Worm (Caenorhabditis elegans): Measurements from ENCODE around the gene F31A3.3.
A peak's percentile ranks its signal among the peaks of the same experiment; 100 is the strongest.

F31A3.3 gene

ce11 chrX:17505547-17506181 is 28.2 kb downstream of the F31A3.3 start (continued):
- TF ChIP-seq lin-15B (tag; optimal IDR thresholded peaks at IDR 0.05) (no peak), F10B5.3 (tag; optimal IDR thresholded peaks at IDR 0.05) (no peak), egl-27 (tag; optimal IDR thresholded peaks at IDR 0.05) (no peak), dmd-9 (GFP tag; IDR thresholded peaks at IDR 0.05) (no peak), ZK546.5 (tag; optimal IDR thresholded peaks at IDR 0.05) (no peak), aha-1 (tag) (peak; percentile 95), nhr-42 (GFP tag; IDR thresholded peaks at IDR 0.05) (no peak), nhr-41 (GFP tag; IDR thresholded peaks at IDR 0.05) (no peak), T20F7.1 (GFP tag; optimal IDR thresholded peaks at IDR 0.05) (no peak), mxl-2 (GFP tag; conservative IDR thresholded peaks at IDR 0.05) (no peak), hmg-1.1 (GFP tag; IDR thresholded peaks at IDR 0.05) (peak; percentile 74), zip-11 (GFP tag; IDR thresholded peaks at IDR 0.05) (no peak), ztf-7 (tag; optimal IDR thresholded peaks at IDR 0.05) (no peak), unc-62 (GFP tag; optimal IDR thresholded peaks at IDR 0.05 in 1 of 2) (peak in 1 of 2 experiments; percentile 92), unc-62 (tag; optimal IDR thresholded peaks at IDR 0.05) (no peak), nhr-10 (tag; optimal IDR thresholded peaks at IDR 0.05) (peak; percentile 4), ceh-20 (GFP tag; IDR thresholded peaks at IDR 0.05) (peak; percentile 88), dmd-6 (GFP tag; IDR thresholded peaks at IDR 0.05) (peak; percentile 98), lsy-2 (tag; optimal IDR thresholded peaks at IDR 0.05) (peak; percentile 74 to 78), set-16 (GFP tag; IDR thresholded peaks at IDR 0.05) (no peak), mep-1 (tag; optimal IDR thresholded peaks at IDR 0.05) (peak; percentile 84), daf-8 (GFP tag; IDR thresholded peaks at IDR 0.05) (no peak), saeg-2 (GFP tag; IDR thresholded peaks at IDR 0.05) (0 out of 2 replicates have a peak, but pooled peaks have one; percentile 43), snpc-1.2 (GFP tag; IDR thresholded peaks at IDR 0.05) (no peak), duxl-1 (tag; optimal IDR thresholded peaks at IDR 0.05; ENCODE audit: poor library complexity) (no peak), nhr-76 (tag; optimal IDR thresholded peaks at IDR 0.05) (no peak), aly-2 (tag; optimal IDR thresholded peaks at IDR 0.05) (no peak), attf-4 (tag; optimal IDR thresholded peaks at IDR 0.05) (no peak), mdt-29 (GFP tag; IDR thresholded peaks at IDR 0.05) (no peak), tag-97 (GFP tag; IDR thresholded peaks at IDR 0.05) (no peak), madf-5 (GFP tag; IDR thresholded peaks at IDR 0.05) (no peak), dmd-8 (GFP tag; IDR thresholded peaks at IDR 0.05) (no peak), Y105C5A.15 (GFP tag; IDR thresholded peaks at IDR 0.05) (no peak), F26F4.8 (GFP tag; conservative IDR thresholded peaks at IDR 0.05) (no peak), daf-19 (GFP tag; conservative IDR thresholded peaks at IDR 0.05) (no peak), daf-12 (tag; optimal IDR thresholded peaks at IDR 0.05) (no peak), nhr-25 (tag; optimal IDR thresholded peaks at IDR 0.05; ENCODE audit: borderline replicate concordance, insufficient read depth) (peak; percentile 77), gei-8 (GFP tag; optimal IDR thresholded peaks at IDR 0.05) (peak; percentile 84), lin-38 (GFP tag; IDR thresholded peaks at IDR 0.05) (no peak), nhr-28 (tag; optimal IDR thresholded peaks at IDR 0.05) (peak; percentile 73), lin-29 (GFP tag; IDR thresholded peaks at IDR 0.05) (no peak), zag-1 (tag; optimal IDR thresholded peaks at IDR 0.05) (no peak), lin-39 (tag; optimal IDR thresholded peaks at IDR 0.05) (no peak), madf-9 (GFP tag; conservative IDR thresholded peaks at IDR 0.05) (no peak), nhr-237 (tag; optimal IDR thresholded peaks at IDR 0.05) (no peak), ceh-32 (tag; optimal IDR thresholded peaks at IDR 0.05; ENCODE audit: poor library complexity) (no peak), ZK337.2 (GFP tag; IDR thresholded peaks at IDR 0.05) (no peak), nhr-77 (tag; optimal IDR thresholded peaks at IDR 0.05) (peak; percentile 80), nhr-48 (tag; optimal IDR thresholded peaks at IDR 0.05) (peak; percentile 89), Y48G9A.11 (GFP tag; IDR thresholded peaks at IDR 0.05) (no peak), D1046.2 (GFP tag; IDR thresholded peaks at IDR 0.05) (no peak), cey-2 (tag; optimal IDR thresholded peaks at IDR 0.05; ENCODE audit: borderline replicate concordance, insufficient read depth) (no peak)
